Worm (Caenorhabditis elegans) whole organism, L3 larva: ENCODE data around the gene H39E20.1.
A peak's percentile ranks its signal among the peaks of the same experiment; 100 is the strongest.
"Not testable (repeated sequence)": the region's sequence is repeated elsewhere in the genome, so short reads cannot be mapped to it uniquely, and the experiment has no call there.

Experiments
- ZK546.5 ChIP-seq: sonication (generic microtip); optimal IDR thresholded peaks from 2 replicates; lab custom pipeline; 2017; ENCODE audit warnings: missing biosample characterization, missing genetic modification characterization
- aly-2 ChIP-seq: fragments of 150-350 bp; optimal IDR thresholded peaks from 2 replicates; lab custom pipeline; 2014; ENCODE audit warnings: missing biosample characterization, missing genetic modification characterization
- ama-1 ChIP-seq: fragments of 150-350 bp; optimal IDR thresholded peaks from 2 replicates; lab custom pipeline; 2018
- ceh-16 ChIP-seq: sonication (generic microtip); optimal IDR thresholded peaks from 2 replicates; lab custom pipeline; 2017; ENCODE audit warnings: missing biosample characterization, missing genetic modification characterization
- ceh-28 ChIP-seq: fragments of 150-350 bp; optimal IDR thresholded peaks from 2 replicates; lab custom pipeline; 2014; ENCODE audit warnings: missing biosample characterization, missing genetic modification reagents, missing genetic modification characterization
- ceh-9 ChIP-seq: sonication (generic microtip); optimal IDR thresholded peaks from 2 replicates; lab custom pipeline; 2018; ENCODE audit warnings: missing biosample characterization, missing genetic modification characterization
- daf-12 ChIP-seq: fragments of 150-350 bp; optimal IDR thresholded peaks from 2 replicates; lab custom pipeline; 2014; ENCODE audit warnings: missing biosample characterization, missing genetic modification reagents, missing genetic modification characterization
- egl-27 ChIP-seq: sonication (generic microtip); optimal IDR thresholded peaks from 4 replicates; lab custom pipeline; 2017; ENCODE audit warnings: missing biosample characterization, missing genetic modification reagents, missing genetic modification characterization
- egl-5 ChIP-seq: fragments of 150-350 bp; optimal IDR thresholded peaks from 2 replicates; lab custom pipeline; 2017; ENCODE audit warnings: missing biosample characterization, missing genetic modification reagents, missing genetic modification characterization, inconsistent platforms
- elt-1 ChIP-seq: fragments of 150-350 bp; optimal IDR thresholded peaks from 2 replicates; lab custom pipeline; 2014; ENCODE audit warnings: missing biosample characterization, missing genetic modification characterization
- elt-2 ChIP-seq: sonication (generic microtip); optimal IDR thresholded peaks from 2 replicates; lab custom pipeline; 2016; ENCODE audit warnings: missing genetic modification reagents, mild to moderate bottlenecking, missing genetic modification characterization, missing compliant biosample characterization
- elt-3 ChIP-seq, 3 experiments: fragments of 150-350 bp in 1 of 3; sonication (generic microtip) in 2 of 3; optimal IDR thresholded peaks; 2 replicates in 2 of 3; 4 replicates in 1 of 3; lab custom pipeline; 2014 to 2017; ENCODE audit warnings: missing biosample characterization in 3 of 3, missing genetic modification characterization in 3 of 3
- fkh-2 ChIP-seq: fragments of 150-350 bp; optimal IDR thresholded peaks from 2 replicates; lab custom pipeline; 2014; ENCODE audit warnings: missing biosample characterization, missing genetic modification reagents, missing genetic modification characterization
- fos-1 ChIP-seq: fragments of 150-350 bp; optimal IDR thresholded peaks from 2 replicates; lab custom pipeline; 2014; ENCODE audit warnings: missing biosample characterization, missing genetic modification characterization
- hmg-11 ChIP-seq: sonication (generic microtip); optimal IDR thresholded peaks from 2 replicates; lab custom pipeline; 2016; ENCODE audit warnings: missing genetic modification characterization, missing compliant biosample characterization
- jun-1 ChIP-seq: fragments of 150-350 bp; optimal IDR thresholded peaks from 2 replicates; lab custom pipeline; 2014; ENCODE audit warnings: missing biosample characterization, missing genetic modification reagents, missing genetic modification characterization
- lin-15B ChIP-seq: fragments of 150-350 bp; optimal IDR thresholded peaks from 2 replicates; lab custom pipeline; 2014; ENCODE audit warnings: missing biosample characterization, missing genetic modification characterization
- lin-39 ChIP-seq: fragments of 150-350 bp; optimal IDR thresholded peaks from 2 replicates; lab custom pipeline; 2018; ENCODE audit warnings: missing biosample characterization, missing genetic modification reagents, missing genetic modification characterization
- mdl-1 ChIP-seq: fragments of 150-350 bp; optimal IDR thresholded peaks from 2 replicates; lab custom pipeline; 2014; ENCODE audit warnings: missing biosample characterization, missing genetic modification characterization
- nfya-1 ChIP-seq: sonication (generic microtip); optimal IDR thresholded peaks from 2 replicates; lab custom pipeline; 2017; ENCODE audit warnings: missing genetic modification characterization, mild to moderate bottlenecking, missing compliant biosample characterization, antibody characterized with exemption, moderate library complexity; ENCODE audit not compliant: insufficient read depth
- nhr-11 ChIP-seq: fragments of 150-350 bp; optimal IDR thresholded peaks from 2 replicates; lab custom pipeline; 2014; ENCODE audit warnings: missing biosample characterization, missing genetic modification characterization
- nhr-12 ChIP-seq: fragments of 150-350 bp; optimal IDR thresholded peaks from 2 replicates; lab custom pipeline; 2014; ENCODE audit warnings: missing biosample characterization, missing genetic modification characterization
- nhr-23 ChIP-seq: fragments of 150-350 bp; optimal IDR thresholded peaks from 2 replicates; lab custom pipeline; 2014; ENCODE audit warnings: missing biosample characterization, missing genetic modification reagents, missing genetic modification characterization
- nhr-237 ChIP-seq: fragments of 150-350 bp; optimal IDR thresholded peaks from 2 replicates; lab custom pipeline; 2014; ENCODE audit warnings: missing biosample characterization, missing genetic modification characterization
- nhr-25 ChIP-seq: sonication (generic microtip); optimal IDR thresholded peaks from 2 replicates; lab custom pipeline; 2017; ENCODE audit warnings: missing biosample characterization, missing genetic modification characterization
- nhr-28 ChIP-seq: fragments of 150-350 bp; optimal IDR thresholded peaks from 2 replicates; lab custom pipeline; 2014; ENCODE audit warnings: missing biosample characterization, missing genetic modification characterization
- nhr-43 ChIP-seq: sonication (generic microtip); optimal IDR thresholded peaks from 2 replicates; lab custom pipeline; 2016; ENCODE audit warnings: mild to moderate bottlenecking, missing genetic modification characterization, missing compliant biosample characterization; ENCODE audit not compliant: poor library complexity, severe bottlenecking
- nhr-67 ChIP-seq: fragments of 150-350 bp; optimal IDR thresholded peaks from 2 replicates; lab custom pipeline; 2014; ENCODE audit warnings: missing biosample characterization, missing genetic modification characterization
- nhr-76 ChIP-seq: fragments of 150-350 bp; sonication (generic microtip); optimal IDR thresholded peaks from 5 replicates; lab custom pipeline; 2014; ENCODE audit warnings: missing biosample characterization, missing genetic modification characterization
- nhr-77 ChIP-seq: fragments of 150-350 bp; optimal IDR thresholded peaks from 2 replicates; lab custom pipeline; 2014; ENCODE audit warnings: missing biosample characterization, missing genetic modification characterization
- pha-4 ChIP-seq: fragments of 150-350 bp; optimal IDR thresholded peaks from 2 replicates; lab custom pipeline; 2014; ENCODE audit warnings: missing biosample characterization, missing genetic modification reagents, missing genetic modification characterization
- pqm-1 ChIP-seq: fragments of 150-350 bp; optimal IDR thresholded peaks from 2 replicates; lab custom pipeline; 2017; ENCODE audit warnings: missing biosample characterization, missing genetic modification characterization, inconsistent platforms
- skn-1 ChIP-seq: fragments of 150-350 bp; optimal IDR thresholded peaks from 2 replicates; lab custom pipeline; 2014; ENCODE audit warnings: missing biosample characterization, missing genetic modification characterization
- snpc-4 ChIP-seq: fragments of 150-350 bp; optimal IDR thresholded peaks from 2 replicates; lab custom pipeline; 2014; ENCODE audit warnings: missing biosample characterization, missing genetic modification characterization
- tbx-2 ChIP-seq: sonication (generic microtip); optimal IDR thresholded peaks from 2 replicates; lab custom pipeline; 2016; ENCODE audit warnings: mild to moderate bottlenecking, missing genetic modification characterization, missing compliant biosample characterization
- unc-39 ChIP-seq: sonication (generic microtip); optimal IDR thresholded peaks from 4 replicates; lab custom pipeline; 2017; ENCODE audit warnings: missing biosample characterization, missing genetic modification characterization
- unc-62 ChIP-seq: fragments of 150-350 bp; sonication (generic microtip); optimal IDR thresholded peaks from 4 replicates; lab custom pipeline; 2014; ENCODE audit warnings: missing biosample characterization, missing genetic modification reagents, missing genetic modification characterization
- zag-1 ChIP-seq: fragments of 150-350 bp; optimal IDR thresholded peaks from 2 replicates; lab custom pipeline; 2014; ENCODE audit warnings: missing biosample characterization, missing genetic modification characterization
- ztf-11 ChIP-seq: fragments of 150-350 bp; optimal IDR thresholded peaks from 2 replicates; lab custom pipeline; 2014; ENCODE audit warnings: missing biosample characterization, missing genetic modification characterization
- ztf-4 ChIP-seq: fragments of 150-350 bp; optimal IDR thresholded peaks from 2 replicates; lab custom pipeline; 2014; ENCODE audit warnings: missing biosample characterization, missing genetic modification characterization

Gene H39E20.1

DNA sequence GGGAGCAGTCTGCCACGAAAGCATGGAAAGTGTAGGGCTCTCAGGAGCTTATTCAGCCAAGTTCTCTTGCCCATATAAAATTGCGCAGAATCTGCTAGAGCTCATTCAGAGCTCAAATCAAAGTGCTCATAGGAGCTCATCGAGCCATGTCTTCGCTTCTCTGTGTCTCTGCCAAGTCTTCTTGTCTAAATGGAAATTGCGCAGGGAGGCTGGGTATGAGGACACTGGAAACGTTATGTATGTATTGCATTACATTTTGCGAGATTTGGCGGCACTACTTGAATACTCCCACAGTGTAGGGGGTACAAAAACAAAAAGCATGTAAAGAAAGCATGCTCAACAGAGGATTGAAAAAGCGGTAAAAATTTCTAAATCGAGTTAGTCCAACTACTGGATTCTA, 39.7 kb upstream of the H39E20.1 start:
- TF ChIP-seq mdl-1 (tag; lab: Kevin White, UChicago) (no peak), elt-2 (tag; lab: Kevin White, UChicago) (no peak), nhr-77 (tag; lab: Kevin White, UChicago) (no peak), tbx-2 (tag; lab: Kevin White, UChicago) (no peak), snpc-4 (peak; percentile 28), nfya-1 (tag; lab: Kevin White, UChicago) (no peak), ztf-11 (tag; lab: Kevin White, UChicago) (no peak), elt-1 (no peak), ama-1 (lab: Kevin White, UChicago) (no peak), nhr-25 (tag; lab: Kevin White, UChicago) (no peak), nhr-12 (tag; lab: Kevin White, UChicago) (no peak), nhr-237 (tag; lab: Kevin White, UChicago) (no peak), ztf-4 (tag; lab: Kevin White, UChicago) (no peak), ZK546.5 (tag; lab: Kevin White, UChicago) (no peak), fkh-2 (tag; lab: Kevin White, UChicago) (no peak), unc-39 (tag; lab: Kevin White, UChicago) (no peak), nhr-67 (tag; lab: Kevin White, UChicago) (no peak), skn-1 (tag; lab: Kevin White, UChicago) (no peak), lin-15B (no peak), pqm-1 (tag; lab: Kevin White, UChicago) (no peak), ceh-28 (tag; lab: Kevin White, UChicago) (peak; percentile 20), nhr-23 (tag; lab: Kevin White, UChicago) (no peak), nhr-43 (tag; lab: Kevin White, UChicago) (no peak), daf-12 (tag; lab: Kevin White, UChicago) (no peak), fos-1 (tag; lab: Kevin White, UChicago) (no peak), ceh-9 (tag; lab: Kevin White, UChicago) (no peak), lin-39 (tag; lab: Kevin White, UChicago) (peak; percentile 19), ceh-16 (no peak), hmg-11 (tag; lab: Kevin White, UChicago) (peak; percentile 45), egl-5 (tag; lab: Kevin White, UChicago) (no peak), nhr-11 (tag; lab: Kevin White, UChicago) (no peak), nhr-76 (tag; lab: Kevin White, UChicago) (no peak), jun-1 (no peak), pha-4 (no peak), aly-2 (tag; lab: Kevin White, UChicago) (no peak)

DNA sequence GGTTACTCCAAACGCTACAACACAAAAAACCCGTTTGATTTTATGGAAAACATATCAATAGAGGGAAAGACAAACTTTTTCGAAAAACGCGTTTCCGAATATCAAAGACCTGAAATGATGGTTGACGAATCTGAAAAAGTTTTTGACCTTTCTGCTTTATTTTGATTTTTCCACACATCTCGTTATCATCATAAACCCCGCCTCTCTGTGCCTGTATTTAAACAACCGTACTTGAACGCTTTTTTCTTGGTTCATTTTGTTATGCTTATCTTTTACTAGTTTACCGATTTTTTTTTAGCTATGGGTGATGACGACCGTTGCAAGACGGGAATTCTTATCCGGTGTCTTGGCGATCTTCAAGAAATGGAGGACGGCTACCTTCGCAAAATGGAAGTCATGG, 33.3 kb upstream of the H39E20.1 start, which contains the start of gene F19G12.1:
Gene F19G12.1, plus strand, starts transcription at position 301 of the 400 bp plus-strand sequence.
- not testable (repeated sequence) for TF ChIP-seq elt-3 (tag; optimal IDR thresholded peaks at IDR 0.05; lab: Kevin White, UChicago); egl-5 (tag; lab: Kevin White, UChicago); nhr-28 (tag; lab: Kevin White, UChicago)

DNA sequence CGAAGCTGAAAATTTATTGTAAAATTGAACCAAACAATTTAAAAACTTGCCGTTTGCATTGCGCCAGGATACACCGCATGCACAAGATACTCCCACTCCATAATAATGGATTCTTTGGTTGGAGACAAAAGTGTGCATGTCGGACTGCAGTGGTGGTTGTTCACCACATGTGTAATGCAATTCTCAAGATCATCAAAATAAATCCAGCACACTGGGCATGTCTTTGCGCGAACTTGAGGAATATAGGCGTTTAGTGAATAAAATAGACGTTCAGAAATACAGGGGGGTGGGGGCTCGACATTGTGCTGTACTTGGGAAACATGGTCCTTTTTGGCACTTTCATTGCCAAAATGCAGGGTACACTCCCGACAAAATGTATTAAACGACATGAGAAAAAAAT, 29.0 kb upstream of the H39E20.1 start, which contains the start of gene F19G12.11:
Gene F19G12.11, minus strand, starts transcription at position 101 of the 400 bp plus-strand sequence.
- no peak for TF ChIP-seq egl-27 (tag; lab: Kevin White, UChicago)
- no peak for TF ChIP-seq fos-1 (tag; lab: Kevin White, UChicago)
- TF ChIP-seq ceh-9 (tag; lab: Kevin White, UChicago) = no peak
- no peak for TF ChIP-seq elt-3 (tag; optimal IDR thresholded peaks at IDR 0.05; lab: Kevin White, UChicago)
- no peak for TF ChIP-seq zag-1 (tag; lab: Kevin White, UChicago)
- no peak for TF ChIP-seq unc-62 (GFP tag; lab: Kevin White, UChicago)
- TF ChIP-seq aly-2 (tag; lab: Kevin White, UChicago) = no peak
- TF ChIP-seq egl-5 (tag; lab: Kevin White, UChicago) = no peak
- TF ChIP-seq fkh-2 (tag; lab: Kevin White, UChicago) = no peak
- no peak for TF ChIP-seq pqm-1 (tag; lab: Kevin White, UChicago)
- TF ChIP-seq nhr-76 (tag; lab: Kevin White, UChicago) = no peak
- no peak for TF ChIP-seq skn-1 (tag; lab: Kevin White, UChicago)
- no peak for TF ChIP-seq nhr-77 (tag; lab: Kevin White, UChicago)
